Worm (Caenorhabditis elegans) whole organism, midembryonic: ENCODE measurements around the gene nhr-241.
A peak's percentile ranks its signal among the peaks of the same experiment; 100 is the strongest.

ENCODE experiments used
- T22C8.4 ChIP-seq: fragments of 200-800 bp; sonication (Bioruptor generic); IDR thresholded peaks from 2 replicates; pipeline ENCODE4 v1.3.6; 2022; ENCODE audit warnings: missing genetic modification characterization, missing compliant biosample characterization
- cog-1 ChIP-seq: sonication (generic microtip); optimal IDR thresholded peaks from 2 replicates; lab custom pipeline; 2016; ENCODE audit warnings: missing genetic modification characterization, missing compliant biosample characterization
- flt-1 ChIP-seq: fragments of 200-800 bp; sonication (Bioruptor generic); IDR thresholded peaks from 2 replicates; pipeline ENCODE4 v1.3.6; 2022; ENCODE audit warnings: missing genetic modification characterization, missing compliant biosample characterization
- klf-2 ChIP-seq: fragments of 200-800 bp; sonication (Bioruptor generic); conservative IDR thresholded peaks from 2 replicates; pipeline ENCODE4 v1.3.6; 2022; ENCODE audit warnings: missing genetic modification reagents, missing genetic modification characterization, missing compliant biosample characterization
- med-1 ChIP-seq: sonication (generic microtip); optimal IDR thresholded peaks from 2 replicates; lab custom pipeline; 2017; ENCODE audit warnings: missing genetic modification characterization, mild to moderate bottlenecking, missing compliant biosample characterization, antibody characterized with exemption, missing genetic modification reagents; ENCODE audit not compliant: insufficient read depth
- ref-1 ChIP-seq: fragments of 200-800 bp; sonication (Bioruptor generic); conservative IDR thresholded peaks from 2 replicates; pipeline ENCODE4 v1.3.6; 2022; ENCODE audit warnings: missing genetic modification reagents, missing genetic modification characterization, missing compliant biosample characterization
- tab-1 ChIP-seq: fragments of 200-800 bp; sonication (Bioruptor generic); IDR thresholded peaks from 2 replicates; pipeline ENCODE4 v1.3.6; 2022; ENCODE audit warnings: missing genetic modification characterization, missing compliant biosample characterization
- ztf-23 ChIP-seq: fragments of 200-800 bp; sonication (Bioruptor generic); IDR thresholded peaks from 2 replicates; pipeline ENCODE4 v1.3.6; 2022; ENCODE audit warnings: missing genetic modification reagents, missing genetic modification characterization, missing compliant biosample characterization
- ztf-29 ChIP-seq: fragments of 200-800 bp; sonication (Bioruptor generic); IDR thresholded peaks from 2 replicates; pipeline ENCODE4 v1.3.6; 2022; ENCODE audit warnings: missing genetic modification reagents, missing genetic modification characterization, missing compliant biosample characterization

Gene nhr-241

ce11 chrV:18748726-18749125, 49.5 kb downstream of the nhr-241 start, which contains the start of gene clec-252:
Gene clec-252, minus strand, starts transcription at chrV:18748826.
- no peak for TF ChIP-seq ztf-29
- no peak for TF ChIP-seq T22C8.4 (GFP tag; lab: Robert Waterston, UW)
- TF ChIP-seq klf-2 (GFP tag; lab: Robert Waterston, UW), result no peak
- no peak for TF ChIP-seq med-1 (GFP tag; lab: Kevin White, UChicago)
- no peak for TF ChIP-seq ref-1
- no peak for TF ChIP-seq cog-1 (tag; lab: Kevin White, UChicago)
- TF ChIP-seq tab-1 (GFP tag; lab: Robert Waterston, UW), result no peak
- no peak for TF ChIP-seq ztf-23
- TF ChIP-seq flt-1 (GFP tag; lab: Robert Waterston, UW), result no peak

ce11 chrV:18750445-18750844, 51.2 kb downstream of the nhr-241 start, which contains the start of the genes F11D11.21 and F11D11.12:
Gene F11D11.21, minus strand, starts transcription at chrV:18750545.
Gene F11D11.12, minus strand, starts transcription at chrV:18750682.
- TF ChIP-seq ztf-23 (0 out of 2 replicates have a peak, but pooled peaks have one; percentile 6), med-1 (GFP tag; lab: Kevin White, UChicago) (no peak), flt-1 (GFP tag; lab: Robert Waterston, UW) (no peak)
